Worm (Caenorhabditis elegans) whole organism, L1 larva: ENCODE results near the gene ugt-21.
A peak's percentile ranks its signal among the peaks of the same experiment; 100 is the strongest.

Source experiments
- C04F5.9 ChIP-seq: sonication (generic microtip); optimal IDR thresholded peaks from 2 replicates; lab custom pipeline; 2016; ENCODE audit warnings: missing genetic modification characterization, missing compliant biosample characterization
- aly-2 ChIP-seq: fragments of 150-350 bp; optimal IDR thresholded peaks from 2 replicates; lab custom pipeline; 2014; ENCODE audit warnings: missing biosample characterization, missing genetic modification characterization
- efl-1 ChIP-seq, 4 experiments: fragments of 150-350 bp; optimal IDR thresholded peaks in 3 of 4; peaks in 1 of 4; 1 replicate in 1 of 4; 2 replicates in 3 of 4; lab custom pipeline; 2014; ENCODE audit warnings: missing biosample characterization in 2 of 4, missing genetic modification characterization in 2 of 4, missing genetic modification reagents in 2 of 4
- jun-1 ChIP-seq: fragments of 150-350 bp; optimal IDR thresholded peaks from 2 replicates; lab custom pipeline; 2014; ENCODE audit warnings: missing biosample characterization, missing genetic modification reagents, missing genetic modification characterization
- lin-39 ChIP-seq: fragments of 150-350 bp; optimal IDR thresholded peaks from 2 replicates; lab custom pipeline; 2014; ENCODE audit warnings: missing biosample characterization, missing genetic modification reagents, missing genetic modification characterization
- mab-9 ChIP-seq: fragments of 200-800 bp; sonication (Bioruptor generic); IDR thresholded peaks from 2 replicates; pipeline ENCODE4 v1.3.6; 2022; ENCODE audit warnings: missing genetic modification reagents, missing genetic modification characterization, missing compliant biosample characterization
- mdl-1 ChIP-seq, 2 experiments: fragments of 150-350 bp; optimal IDR thresholded peaks; 2 replicates each; lab custom pipeline; 2014 to 2017; ENCODE audit warnings: missing biosample characterization in 2 of 2, missing genetic modification characterization in 2 of 2, inconsistent platforms in 1 of 2
- nhr-76 ChIP-seq: sonication (generic microtip); optimal IDR thresholded peaks from 2 replicates; lab custom pipeline; 2017; ENCODE audit warnings: missing biosample characterization, missing genetic modification characterization
- pag-3 ChIP-seq: sonication (generic microtip); optimal IDR thresholded peaks from 2 replicates; lab custom pipeline; 2017; ENCODE audit warnings: missing genetic modification characterization, mild to moderate bottlenecking, missing compliant biosample characterization, antibody characterized with exemption, borderline replicate concordance; ENCODE audit not compliant: insufficient read depth
- pqm-1 ChIP-seq: sonication (generic microtip); optimal IDR thresholded peaks from 3 replicates; lab custom pipeline; 2017; ENCODE audit warnings: missing biosample characterization, missing genetic modification characterization

- TF ChIP-seq lin-39 (tag; lab: Kevin White, UChicago), result no peak
- TF ChIP-seq pqm-1 (tag; lab: Kevin White, UChicago), result no peak
- TF ChIP-seq mdl-1 (tag; optimal IDR thresholded peaks at IDR 0.05; lab: Kevin White, UChicago), result no peak
- TF ChIP-seq jun-1, result no peak
- no peak for TF ChIP-seq aly-2 (tag; lab: Kevin White, UChicago)
- no peak for TF ChIP-seq pag-3 (tag; lab: Kevin White, UChicago)
- no peak for TF ChIP-seq mab-9 (GFP tag; lab: Robert Waterston, UW)
- TF ChIP-seq nhr-76 (tag; lab: Kevin White, UChicago), result no peak
- no peak for TF ChIP-seq efl-1 (optimal IDR thresholded peaks at IDR 0.05; lab: Kevin White, UChicago)
- peak in 1 of 2 experiments; percentile 79 for TF ChIP-seq efl-1 (GFP tag; optimal IDR thresholded peaks at IDR 0.05 in 1 of 2; lab: Kevin White, UChicago)
- TF ChIP-seq C04F5.9, result no peak
These were observed 11.5 kb downstream of the ugt-21 start for ce11 chrIV:9511640-9512039.
